Worm (Caenorhabditis elegans): ENCODE data around the gene T04C9.2.

DNA sequence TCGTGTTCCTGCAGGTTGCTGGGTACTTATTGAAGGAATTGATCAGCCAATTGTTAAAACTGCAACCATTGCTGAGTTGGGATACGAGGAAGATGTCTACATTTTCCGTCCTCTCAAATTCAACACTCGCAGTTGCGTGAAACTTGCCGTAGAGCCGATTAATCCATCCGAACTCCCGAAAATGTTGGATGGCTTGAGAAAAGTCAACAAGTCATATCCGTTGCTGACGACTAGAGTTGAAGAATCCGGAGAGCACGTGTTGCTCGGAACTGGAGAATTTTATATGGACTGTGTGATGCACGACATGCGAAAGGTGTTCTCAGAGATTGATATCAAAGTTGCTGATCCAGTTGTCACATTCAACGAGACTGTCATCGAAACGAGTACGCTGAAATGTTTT lies 19.6 kb downstream of the T04C9.2 start:
- TF ChIP-seq madf-2 (tag; optimal IDR thresholded peaks at IDR 0.05), result no peak
- TF ChIP-seq elt-2 (tag; optimal IDR thresholded peaks at IDR 0.05), result no peak
- no peak for TF ChIP-seq nhr-11 (tag; optimal IDR thresholded peaks at IDR 0.05)
- no peak for TF ChIP-seq pqm-1 (tag; optimal IDR thresholded peaks at IDR 0.05)
- no peak for TF ChIP-seq nhr-232 (tag; optimal IDR thresholded peaks at IDR 0.05)
- no peak for TF ChIP-seq C08G9.2 (tag; optimal IDR thresholded peaks at IDR 0.05)
- TF ChIP-seq gmeb-2 (tag; optimal IDR thresholded peaks at IDR 0.05), result no peak
- no peak for TF ChIP-seq pha-4 (tag; optimal IDR thresholded peaks at IDR 0.05)
- TF ChIP-seq tbx-7 (tag; optimal IDR thresholded peaks at IDR 0.05), result no peak
- TF ChIP-seq syd-9 (tag; optimal IDR thresholded peaks at IDR 0.05), result no peak
